Worm (Caenorhabditis elegans) whole organism, L3 larva: ENCODE results near the gene sru-23.

ENCODE experiments used
- R02D3.7 ChIP-seq: fragments of 150-350 bp; optimal IDR thresholded peaks from 2 replicates; lab custom pipeline; 2014; ENCODE audit warnings: missing biosample characterization, missing genetic modification characterization
- daf-12 ChIP-seq: fragments of 150-350 bp; optimal IDR thresholded peaks from 2 replicates; lab custom pipeline; 2014; ENCODE audit warnings: missing biosample characterization, missing genetic modification reagents, missing genetic modification characterization
- egl-27 ChIP-seq: sonication (generic microtip); optimal IDR thresholded peaks from 4 replicates; lab custom pipeline; 2017; ENCODE audit warnings: missing biosample characterization, missing genetic modification reagents, missing genetic modification characterization
- nhr-237 ChIP-seq: fragments of 150-350 bp; optimal IDR thresholded peaks from 2 replicates; lab custom pipeline; 2014; ENCODE audit warnings: missing biosample characterization, missing genetic modification characterization
- pqm-1 ChIP-seq: fragments of 150-350 bp; optimal IDR thresholded peaks from 2 replicates; lab custom pipeline; 2017; ENCODE audit warnings: missing biosample characterization, missing genetic modification characterization, inconsistent platforms

DNA sequence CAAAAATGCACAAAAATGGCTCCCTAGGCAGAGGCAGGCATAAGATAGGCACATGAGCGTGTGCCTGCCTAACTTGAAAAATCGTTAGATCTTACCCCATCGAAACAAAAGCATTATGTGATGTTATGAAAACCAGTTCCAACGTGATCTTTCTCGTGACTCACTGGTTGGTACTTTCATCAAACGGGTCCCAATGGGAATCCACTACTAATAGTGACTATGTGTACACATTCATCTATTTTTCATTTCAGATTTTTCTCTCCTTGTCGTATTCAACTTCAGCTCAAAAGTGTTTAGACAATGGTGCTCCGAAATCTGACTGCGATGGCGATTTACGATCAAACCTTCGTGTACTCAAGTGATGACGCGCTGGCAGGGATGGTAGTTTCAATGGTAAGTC lies 45.3 kb upstream of the sru-23 start, which contains the start of gene srx-43:
- TF ChIP-seq egl-27 (tag; lab: Kevin White, UChicago) (no peak), nhr-237 (tag; lab: Kevin White, UChicago) (no peak), pqm-1 (tag; lab: Kevin White, UChicago) (no peak), daf-12 (tag; lab: Kevin White, UChicago) (no peak), R02D3.7 (tag; lab: Kevin White, UChicago) (no peak)
